Fruit fly (Drosophila melanogaster): ENCODE measurements around the gene CG46394.

Gene CG46394

dm6 chr3L:11648410-11648809 lies 48.2 kb downstream of the CG46394 start, which contains the start of the genes RIOK1 and Polr3H (continued):
- TF ChIP-seq Rfx (GFP tag; IDR thresholded peaks at IDR 0.05) = peak; percentile 72
- peak; percentile 48 for TF ChIP-seq CG17802 (tag; optimal IDR thresholded peaks at IDR 0.05)
- peak; percentile 99 for TF ChIP-seq Max (GFP tag; optimal IDR thresholded peaks at IDR 0.05)
- peak; percentile 35 for TF ChIP-seq fd96Cb (tag; optimal IDR thresholded peaks at IDR 0.05)
- peak; percentile 27 for TF ChIP-seq Spps (tag; optimal IDR thresholded peaks at IDR 0.05)
- no peak for TF ChIP-seq Poxn (GFP tag; IDR thresholded peaks at IDR 0.05)
- peak; percentile 64 for TF ChIP-seq scrt (GFP tag; optimal IDR thresholded peaks at IDR 0.05)
- peak; percentile 67 for TF ChIP-seq shn (GFP tag; optimal IDR thresholded peaks at IDR 0.05)
- no peak for TF ChIP-seq z (GFP tag; IDR thresholded peaks at IDR 0.05)
- peak; percentile 81 for TF ChIP-seq chn (GFP tag; optimal IDR thresholded peaks at IDR 0.05)
- TF ChIP-seq Ada2b (GFP tag; IDR thresholded peaks at IDR 0.05) = peak; percentile 60
- peak; percentile 67 for TF ChIP-seq E2f2 (GFP tag; IDR thresholded peaks at IDR 0.05)
- TF ChIP-seq seq (GFP tag; IDR thresholded peaks at IDR 0.05) = no peak
- TF ChIP-seq CG7271 (tag; optimal IDR thresholded peaks at IDR 0.05) = no peak
- TF ChIP-seq Usf (GFP tag; optimal IDR thresholded peaks at IDR 0.05) = no peak
- TF ChIP-seq ranshi (GFP tag; IDR thresholded peaks at IDR 0.05) = peak; percentile 40; the same call in 1 of the 2 replicates
- peak; percentile 43; the same call in 1 of the 3 replicates for TF ChIP-seq ken (GFP tag; IDR thresholded peaks at IDR 0.05)
- TF ChIP-seq Atf6 (GFP tag; IDR thresholded peaks at IDR 0.05) = peak; percentile 54; the same call in 1 of the 2 replicates
- no peak for TF ChIP-seq CG42726 (GFP tag; IDR thresholded peaks at IDR 0.05; ENCODE audit: partially characterized antibody)
- TF ChIP-seq Opbp (GFP tag; IDR thresholded peaks at IDR 0.05; ENCODE audit: partially characterized antibody) = no peak
- TF ChIP-seq CoRest (tag; optimal IDR thresholded peaks at IDR 0.05) = no peak
- no peak for TF ChIP-seq Dref (GFP tag; IDR thresholded peaks at IDR 0.05)
- TF ChIP-seq CG8290 (GFP tag; optimal IDR thresholded peaks at IDR 0.05) = peak; percentile 31
- TF ChIP-seq CG8290 (tag; optimal IDR thresholded peaks at IDR 0.05) = no peak
- no peak for TF ChIP-seq fd102C (GFP tag; optimal IDR thresholded peaks at IDR 0.05)
- peak in 1 of 2 experiments; percentile 10 for TF ChIP-seq Pdp1 (GFP tag; optimal IDR thresholded peaks at IDR 0.05)
- peak; percentile 64; the same call in 1 of the 2 replicates for TF ChIP-seq vvl (GFP tag; IDR thresholded peaks at IDR 0.05)
- peak; percentile 43 for TF ChIP-seq CG1647 (GFP tag; optimal IDR thresholded peaks at IDR 0.05)
- peak; percentile 37 for TF ChIP-seq CG15011 (GFP tag; optimal IDR thresholded peaks at IDR 0.05)
- TF ChIP-seq gcm2 (GFP tag; optimal IDR thresholded peaks at IDR 0.05) = peak; percentile 62
- TF ChIP-seq BEAF-32 (GFP tag; optimal IDR thresholded peaks at IDR 0.05) = peak; percentile 50
- TF ChIP-seq bbx (GFP tag; IDR thresholded peaks at IDR 0.05; ENCODE audit: partially characterized antibody) = 0 out of 2 replicates have a peak, but pooled peaks have one; percentile 30
- TF ChIP-seq CrebB (tag; optimal IDR thresholded peaks at IDR 0.05) = peak; percentile 29
- TF ChIP-seq CG17612 (GFP tag; IDR thresholded peaks at IDR 0.05) = 0 out of 2 replicates have a peak, but pooled peaks have one; percentile 8
- TF ChIP-seq fu2 (GFP tag; optimal IDR thresholded peaks at IDR 0.05) = peak; percentile 66
- peak; percentile 81 for TF ChIP-seq YL-1 (GFP tag; optimal IDR thresholded peaks at IDR 0.05)
- no peak for TF ChIP-seq prd (optimal IDR thresholded peaks at IDR 0.05)
- peak; percentile 67 for TF ChIP-seq prd (GFP tag; IDR thresholded peaks at IDR 0.05)
- TF ChIP-seq unpg (GFP tag; optimal IDR thresholded peaks at IDR 0.05) = no peak
- TF ChIP-seq Side (GFP tag; optimal IDR thresholded peaks at IDR 0.05) = peak; percentile 64
- TF ChIP-seq CG11560 (tag; IDR thresholded peaks at IDR 0.05) = no peak
- no peak for TF ChIP-seq br (optimal IDR thresholded peaks at IDR 0.05)
- TF ChIP-seq CG15601 (tag; optimal IDR thresholded peaks at IDR 0.05) = no peak
- TF ChIP-seq CG10274 (GFP tag; optimal IDR thresholded peaks at IDR 0.05) = no peak
- TF ChIP-seq Stat92E (GFP tag; optimal IDR thresholded peaks at IDR 0.05) = no peak
- peak; percentile 14 for TF ChIP-seq CG11398 (GFP tag; optimal IDR thresholded peaks at IDR 0.05)
- peak; percentile 66 for TF ChIP-seq dysf (GFP tag; IDR thresholded peaks at IDR 0.05)
- peak; percentile 68 for TF ChIP-seq CG12155 (GFP tag; optimal IDR thresholded peaks at IDR 0.05)
- no peak for TF ChIP-seq CG7556 (GFP tag; optimal IDR thresholded peaks at IDR 0.05)
- TF ChIP-seq Scr (GFP tag; IDR thresholded peaks at IDR 0.05; ENCODE audit: partially characterized antibody) = peak; percentile 34; the same call in 1 of the 2 replicates
- TF ChIP-seq ssp (GFP tag; IDR thresholded peaks at IDR 0.05) = 0 out of 2 replicates have a peak, but pooled peaks have one; percentile 40

All from whole organism, embryonic.